Fruit fly (Drosophila melanogaster) whole organism, embryonic: Measurements from ENCODE around the gene CG9288.

Source experiments
- Blimp-1 ChIP-seq: fragments of 200-800 bp; sonication (Bioruptor generic); optimal IDR thresholded peaks from 3 replicates; lab custom pipeline; 2018; ENCODE audit warnings: missing biosample characterization, missing genetic modification characterization, mild to moderate bottlenecking, moderate library complexity, missing genetic modification reagents
- BtbVII ChIP-seq: fragments of 200-800 bp; sonication (Bioruptor generic); optimal IDR thresholded peaks from 3 replicates; lab custom pipeline; 2017; ENCODE audit warnings: missing biosample characterization, mild to moderate bottlenecking, missing genetic modification characterization
- CG11247 ChIP-seq: fragments of 200-800 bp; sonication (Bioruptor generic); IDR thresholded peaks from 2 replicates; pipeline ENCODE4 v1.3.6; 2022; ENCODE audit warnings: missing biosample characterization, missing genetic modification characterization
- CG11504 ChIP-seq: fragments of 200-800 bp; sonication (Bioruptor generic); optimal IDR thresholded peaks from 3 replicates; lab custom pipeline; 2019; ENCODE audit warnings: missing biosample characterization, mild to moderate bottlenecking, missing genetic modification characterization, moderate library complexity
- CG12391 ChIP-seq: fragments of 200-800 bp; sonication (Bioruptor generic); optimal IDR thresholded peaks from 3 replicates; lab custom pipeline; 2018; ENCODE audit warnings: missing biosample characterization, mild to moderate bottlenecking, missing genetic modification characterization, moderate library complexity
- CG13287 ChIP-seq: fragments of 200-800 bp; sonication (Bioruptor generic); IDR thresholded peaks from 2 replicates; pipeline ENCODE4 v1.3.6; 2022; ENCODE audit warnings: missing biosample characterization, missing genetic modification characterization; ENCODE audit not compliant: partially characterized antibody
- CG13424 ChIP-seq: fragments of 200-800 bp; sonication (Bioruptor generic); optimal IDR thresholded peaks from 2 replicates; lab custom pipeline; 2019; ENCODE audit warnings: missing biosample characterization, mild to moderate bottlenecking, missing genetic modification characterization, moderate library complexity
- CG13775 ChIP-seq: fragments of 200-800 bp; sonication (Bioruptor generic); optimal IDR thresholded peaks from 3 replicates; lab custom pipeline; 2017; ENCODE audit warnings: missing biosample characterization, mild to moderate bottlenecking, missing genetic modification characterization
- CG15011 ChIP-seq: fragments of 200-800 bp; sonication (Bioruptor generic); optimal IDR thresholded peaks from 3 replicates; lab custom pipeline; 2018; ENCODE audit warnings: missing biosample characterization, mild to moderate bottlenecking, missing genetic modification characterization
- CG15269 ChIP-seq: fragments of 200-800 bp; sonication (Bioruptor generic); optimal IDR thresholded peaks from 2 replicates; lab custom pipeline; 2018; ENCODE audit warnings: missing biosample characterization, mild to moderate bottlenecking, missing genetic modification characterization, moderate library complexity
- CG17829 ChIP-seq: fragments of 200-800 bp; optimal IDR thresholded peaks from 2 replicates; lab custom pipeline; 2019; ENCODE audit warnings: missing biosample characterization, mild to moderate bottlenecking, missing genetic modification characterization, moderate library complexity
- CG18262 ChIP-seq: fragments of 200-800 bp; optimal IDR thresholded peaks from 3 replicates; lab custom pipeline; 2019; ENCODE audit warnings: missing biosample characterization, mild to moderate bottlenecking, missing genetic modification characterization, moderate library complexity
- CG31224 ChIP-seq: fragments of 200-800 bp; sonication (Bioruptor generic); IDR thresholded peaks from 2 replicates; pipeline ENCODE4 v1.3.6; 2022; ENCODE audit warnings: missing biosample characterization, missing genetic modification characterization
- CG4404 ChIP-seq: fragments of 200-800 bp; sonication (Bioruptor generic); IDR thresholded peaks from 2 replicates; pipeline ENCODE4 v1.3.6; 2022; ENCODE audit warnings: missing biosample characterization, missing genetic modification characterization
- CG7839 ChIP-seq: fragments of 200-800 bp; sonication (Bioruptor generic); optimal IDR thresholded peaks from 3 replicates; lab custom pipeline; 2018; ENCODE audit warnings: missing biosample characterization, mild to moderate bottlenecking, missing genetic modification characterization, moderate library complexity
- CG7987 ChIP-seq: fragments of 200-800 bp; sonication (Bioruptor generic); optimal IDR thresholded peaks from 2 replicates; lab custom pipeline; 2018; ENCODE audit warnings: missing biosample characterization, mild to moderate bottlenecking, missing genetic modification characterization, moderate library complexity
- Ets65A ChIP-seq: fragments of 200-800 bp; sonication (Bioruptor generic); peaks from one replicate; lab custom pipeline; 2016; ENCODE audit warnings: missing biosample characterization, missing genetic modification characterization
- Fer1 ChIP-seq: fragments of 200-800 bp; sonication (Bioruptor generic); optimal IDR thresholded peaks from 2 replicates; lab custom pipeline; 2017; ENCODE audit warnings: missing biosample characterization, mild to moderate bottlenecking, missing genetic modification characterization
- Fer3 ChIP-seq: fragments of 200-800 bp; sonication (Bioruptor generic); optimal IDR thresholded peaks from 2 replicates; lab custom pipeline; 2018; ENCODE audit warnings: missing biosample characterization, mild to moderate bottlenecking, missing genetic modification characterization, moderate library complexity
- Gsc ChIP-seq: fragments of 200-800 bp; sonication (Bioruptor generic); IDR thresholded peaks from 2 replicates; pipeline ENCODE4 v1.3.6; 2022; ENCODE audit warnings: missing biosample characterization, missing genetic modification characterization
- HLH3B ChIP-seq: fragments of 200-800 bp; sonication (Bioruptor generic); IDR thresholded peaks from 2 replicates; pipeline ENCODE4 v1.3.6; 2022; ENCODE audit warnings: missing biosample characterization, missing genetic modification characterization
- HmgD ChIP-seq: fragments of 200-800 bp; sonication (Bioruptor generic); optimal IDR thresholded peaks from 3 replicates; lab custom pipeline; 2016; ENCODE audit warnings: missing biosample characterization, missing genetic modification characterization
- Lhr ChIP-seq: fragments of 200-800 bp; sonication (Bioruptor generic); optimal IDR thresholded peaks from 3 replicates; lab custom pipeline; 2017; ENCODE audit warnings: mild to moderate bottlenecking, missing biosample characterization, missing genetic modification reagents, missing genetic modification characterization
- Nf-YB ChIP-seq: fragments of 200-800 bp; sonication (Bioruptor generic); optimal IDR thresholded peaks from 3 replicates; lab custom pipeline; 2019; ENCODE audit warnings: missing biosample characterization, mild to moderate bottlenecking, missing genetic modification characterization, moderate library complexity
- Six4 ChIP-seq: fragments of 200-800 bp; sonication (Bioruptor generic); optimal IDR thresholded peaks from 2 replicates; lab custom pipeline; 2016; ENCODE audit warnings: missing biosample characterization, missing genetic modification characterization
- Sry-δ ChIP-seq: fragments of 200-800 bp; sonication (Bioruptor generic); optimal IDR thresholded peaks from 2 replicates; lab custom pipeline; 2016; ENCODE audit warnings: missing biosample characterization, missing genetic modification characterization
- ara ChIP-seq: fragments of 200-800 bp; sonication (Bioruptor generic); IDR thresholded peaks from 2 replicates; pipeline ENCODE4 v1.3.6; 2022; ENCODE audit warnings: missing biosample characterization, missing genetic modification characterization
- bab2 ChIP-seq: fragments of 200-800 bp; sonication (Bioruptor generic); optimal IDR thresholded peaks from 2 replicates; lab custom pipeline; 2016; ENCODE audit warnings: missing biosample characterization, missing genetic modification characterization
- bsh ChIP-seq, 2 experiments: fragments of 200-800 bp; sonication (Bioruptor generic); optimal IDR thresholded peaks; 2 replicates each; lab custom pipeline; 2017 to 2018; ENCODE audit warnings: mild to moderate bottlenecking in 2 of 2, missing biosample characterization in 2 of 2, missing genetic modification characterization in 2 of 2, moderate library complexity in 1 of 2
- corto ChIP-seq: fragments of 200-800 bp; sonication (Bioruptor generic); optimal IDR thresholded peaks from 2 replicates; lab custom pipeline; 2016; ENCODE audit warnings: missing biosample characterization, mild to moderate bottlenecking, missing genetic modification characterization, moderate library complexity
- crol ChIP-seq: fragments of 200-800 bp; sonication (Bioruptor generic); IDR thresholded peaks from 2 replicates; pipeline ENCODE4 v1.3.6; 2022; ENCODE audit warnings: missing biosample characterization, missing genetic modification characterization
- dpn ChIP-seq, 2 experiments: fragments of 200-800 bp; sonication (Bioruptor generic); optimal IDR thresholded peaks; 3 replicates each; lab custom pipeline; 2016; ENCODE audit warnings: missing biosample characterization in 2 of 2, missing genetic modification characterization in 2 of 2
- dysf ChIP-seq: fragments of 200-800 bp; sonication (Bioruptor generic); IDR thresholded peaks from 3 replicates; pipeline ENCODE4 v1.3.6; 2022; ENCODE audit warnings: missing biosample characterization, missing genetic modification characterization
- eyg ChIP-seq: fragments of 200-800 bp; sonication (Bioruptor generic); optimal IDR thresholded peaks from 3 replicates; lab custom pipeline; 2016; ENCODE audit warnings: missing biosample characterization, missing genetic modification characterization
- fd102C ChIP-seq: fragments of 200-800 bp; sonication (Bioruptor generic); optimal IDR thresholded peaks from 2 replicates; lab custom pipeline; 2018; ENCODE audit warnings: missing biosample characterization, mild to moderate bottlenecking, missing genetic modification characterization, moderate library complexity
- gcm ChIP-seq: fragments of 200-800 bp; sonication (Bioruptor generic); optimal IDR thresholded peaks from 2 replicates; lab custom pipeline; 2019; ENCODE audit warnings: missing biosample characterization, mild to moderate bottlenecking, missing genetic modification characterization, moderate library complexity
- grau ChIP-seq: fragments of 200-800 bp; optimal IDR thresholded peaks from 3 replicates; lab custom pipeline; 2019; ENCODE audit warnings: missing biosample characterization, mild to moderate bottlenecking, missing genetic modification characterization, moderate library complexity
- gt ChIP-seq: fragments of 200-800 bp; sonication (Bioruptor generic); IDR thresholded peaks from 2 replicates; pipeline ENCODE4 v1.3.6; 2022; ENCODE audit warnings: missing biosample characterization, missing genetic modification characterization
- org-1 ChIP-seq: fragments of 200-800 bp; sonication (Bioruptor generic); optimal IDR thresholded peaks from 2 replicates; lab custom pipeline; 2017; ENCODE audit warnings: missing biosample characterization, missing genetic modification characterization
- phol ChIP-seq: fragments of 200-800 bp; sonication (Bioruptor generic); optimal IDR thresholded peaks from 3 replicates; lab custom pipeline; 2018; ENCODE audit warnings: missing biosample characterization, mild to moderate bottlenecking, missing genetic modification characterization, moderate library complexity
- pros ChIP-seq: fragments of 200-800 bp; sonication (Bioruptor generic); optimal IDR thresholded peaks from 3 replicates; lab custom pipeline; 2019; ENCODE audit warnings: missing biosample characterization, mild to moderate bottlenecking, missing genetic modification characterization, moderate library complexity
- repo ChIP-seq: fragments of 200-800 bp; sonication (Bioruptor generic); optimal IDR thresholded peaks from 2 replicates; lab custom pipeline; 2016; ENCODE audit warnings: missing biosample characterization, missing genetic modification characterization
- row ChIP-seq: fragments of 200-800 bp; sonication (Bioruptor generic); IDR thresholded peaks from 3 replicates; pipeline ENCODE4 v1.3.6; 2022; ENCODE audit warnings: missing biosample characterization, missing genetic modification characterization
- sens ChIP-seq: fragments of 200-800 bp; sonication (Bioruptor generic); peaks from one replicate; lab custom pipeline; 2016; ENCODE audit warnings: missing biosample characterization, missing genetic modification characterization
- slbo ChIP-seq: fragments of 200-800 bp; sonication (Bioruptor generic); IDR thresholded peaks from 2 replicates; pipeline ENCODE4 v1.3.6; 2022; ENCODE audit warnings: missing biosample characterization, missing genetic modification characterization
- sug ChIP-seq: fragments of 200-800 bp; optimal IDR thresholded peaks from 2 replicates; lab custom pipeline; 2019; ENCODE audit warnings: missing biosample characterization, mild to moderate bottlenecking, missing genetic modification characterization, moderate library complexity
- tin ChIP-seq: fragments of 200-800 bp; sonication (Bioruptor generic); optimal IDR thresholded peaks from 3 replicates; lab custom pipeline; 2016; ENCODE audit warnings: missing biosample characterization, missing genetic modification characterization
- trem ChIP-seq: fragments of 200-800 bp; optimal IDR thresholded peaks from 3 replicates; lab custom pipeline; 2019; ENCODE audit warnings: missing biosample characterization, mild to moderate bottlenecking, missing genetic modification characterization, moderate library complexity
- zf30C ChIP-seq: fragments of 200-800 bp; sonication (Bioruptor generic); optimal IDR thresholded peaks from 3 replicates; lab custom pipeline; 2018; ENCODE audit warnings: missing biosample characterization, mild to moderate bottlenecking, missing genetic modification characterization

The CG9288 gene

DNA sequence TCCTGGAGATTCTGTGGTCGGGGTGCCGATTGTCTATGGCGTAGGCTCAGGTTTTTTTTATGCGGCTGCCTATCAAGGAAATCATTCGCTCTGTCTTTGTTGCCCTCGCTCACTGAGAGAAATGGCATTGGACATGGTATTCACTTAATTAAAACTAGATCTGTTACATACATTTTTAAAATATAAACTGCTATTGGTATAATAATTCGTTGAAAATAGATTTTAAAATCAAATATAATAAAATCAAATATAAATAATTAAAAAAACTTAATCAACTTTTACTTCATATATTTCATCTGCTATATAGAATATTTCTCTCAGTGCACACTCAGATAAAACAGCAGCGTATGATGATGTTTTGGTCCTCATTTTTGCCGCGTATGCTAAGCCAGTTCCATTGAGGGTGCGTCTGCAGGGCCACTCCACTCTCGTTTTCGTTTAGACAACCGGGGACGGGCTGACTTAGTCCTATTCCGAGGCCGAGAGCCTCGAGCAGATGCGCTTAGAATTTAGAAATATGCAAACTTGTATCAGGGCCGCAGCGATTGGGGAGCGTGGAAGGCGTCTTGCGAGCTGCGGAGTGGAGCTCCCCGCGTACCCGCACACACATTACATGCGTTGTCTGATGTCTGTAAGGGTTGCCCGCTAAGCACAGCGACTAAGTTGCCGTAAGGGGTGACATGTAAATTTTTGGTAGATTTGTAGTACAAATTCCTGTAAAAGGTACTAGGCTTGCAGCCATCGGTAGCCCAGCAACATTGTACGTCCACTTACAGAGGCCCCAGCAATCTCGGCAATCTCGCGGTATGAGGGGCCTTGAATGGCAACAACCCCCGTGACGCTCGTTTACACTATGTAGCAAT, 20.4 kb downstream of the CG9288 start (continued):
- TF ChIP-seq Sry-δ (GFP tag; lab: Kevin White, UChicago): no peak
- 0 out of 3 replicates have a peak, but pooled peaks have one; percentile 17 for TF ChIP-seq dysf (GFP tag; lab: Robert Waterston, UW)
- TF ChIP-seq Six4 (GFP tag; lab: Kevin White, UChicago): peak; percentile 23
- TF ChIP-seq sens (GFP tag; lab: Kevin White, UChicago): peak; percentile 54
- peak; percentile 22 for TF ChIP-seq BtbVII
- TF ChIP-seq Lhr: no peak
- TF ChIP-seq CG7987 (GFP tag; lab: Kevin White, UChicago): no peak
- TF ChIP-seq row (GFP tag; lab: Robert Waterston, UW): peak; percentile 63
- TF ChIP-seq CG18262 (tag; lab: Kevin White, UChicago): peak; percentile 72
- peak; percentile 3 for TF ChIP-seq Fer1 (GFP tag; lab: Kevin White, UChicago)
- TF ChIP-seq crol (GFP tag; lab: Robert Waterston, UW): peak; percentile 76
- TF ChIP-seq pros (GFP tag; lab: Kevin White, UChicago): peak; percentile 19
- peak; percentile 54 for TF ChIP-seq phol (tag; lab: Kevin White, UChicago)
- TF ChIP-seq CG31224 (GFP tag; lab: Robert Waterston, UW): peak; percentile 90
- TF ChIP-seq CG11247 (GFP tag; lab: Robert Waterston, UW): no peak
- TF ChIP-seq corto (GFP tag; lab: Kevin White, UChicago): no peak
- peak in 1 of 2 experiments; percentile 3 for TF ChIP-seq dpn (GFP tag; optimal IDR thresholded peaks at IDR 0.05; lab: Kevin White, UChicago)
- no peak for TF ChIP-seq Gsc (GFP tag; lab: Robert Waterston, UW)
- peak; percentile 83 for TF ChIP-seq zf30C
- TF ChIP-seq repo: no peak
- TF ChIP-seq Blimp-1 (GFP tag; lab: Kevin White, UChicago): peak; percentile 50
- TF ChIP-seq CG13287 (GFP tag; lab: Robert Waterston, UW): no peak
- TF ChIP-seq trem: peak; percentile 43
- TF ChIP-seq CG11504: peak; percentile 64
- no peak for TF ChIP-seq sug (tag; lab: Kevin White, UChicago)
- peak; percentile 50 for TF ChIP-seq CG13424
- TF ChIP-seq fd102C (GFP tag; lab: Kevin White, UChicago): peak; percentile 2
- TF ChIP-seq CG4404 (GFP tag; lab: Robert Waterston, UW): peak; percentile 41
- TF ChIP-seq CG13775 (GFP tag; lab: Kevin White, UChicago): peak; percentile 60
- peak; percentile 34 for TF ChIP-seq gcm (GFP tag; lab: Kevin White, UChicago)
- TF ChIP-seq grau (tag; lab: Kevin White, UChicago): peak; percentile 62
- no peak for TF ChIP-seq HmgD
- peak; percentile 41 for TF ChIP-seq CG15269 (tag; lab: Kevin White, UChicago)
- peak; percentile 62 for TF ChIP-seq CG17829 (tag; lab: Kevin White, UChicago)
- TF ChIP-seq bsh (GFP tag; optimal IDR thresholded peaks at IDR 0.05; lab: Kevin White, UChicago): peak in 1 of 2 experiments; percentile 39
- 0 out of 2 replicates have a peak, but pooled peaks have one; percentile 24 for TF ChIP-seq HLH3B (GFP tag; lab: Robert Waterston, UW)
- peak; percentile 65 for TF ChIP-seq CG12391 (tag; lab: Kevin White, UChicago)
- peak; percentile 67 for TF ChIP-seq Ets65A
- no peak for TF ChIP-seq ara
- peak; percentile 31 for TF ChIP-seq org-1 (GFP tag; lab: Kevin White, UChicago)
- no peak for TF ChIP-seq bab2 (GFP tag; lab: Kevin White, UChicago)
- peak; percentile 16 for TF ChIP-seq Nf-YB (GFP tag; lab: Kevin White, UChicago)
- TF ChIP-seq slbo (GFP tag; lab: Robert Waterston, UW): peak; percentile 29; the same call in 1 of the 2 replicates
- TF ChIP-seq tin (GFP tag; lab: Kevin White, UChicago): peak; percentile 27
- peak; percentile 10 for TF ChIP-seq Fer3
- no peak for TF ChIP-seq CG15011 (GFP tag; lab: Kevin White, UChicago)
- TF ChIP-seq gt (GFP tag; lab: Robert Waterston, UW): no peak
- no peak for TF ChIP-seq eyg (GFP tag; lab: Kevin White, UChicago)
- TF ChIP-seq CG7839 (tag; lab: Kevin White, UChicago): peak; percentile 63
